Worm (Caenorhabditis elegans) whole organism, L1 larva: ENCODE results near the gene rgs-9.
A peak's percentile ranks its signal among the peaks of the same experiment; 100 is the strongest.

Experiments used
- C04F5.9 ChIP-seq: sonication (generic microtip); optimal IDR thresholded peaks from 2 replicates; lab custom pipeline; 2016; ENCODE audit warnings: missing genetic modification characterization, missing compliant biosample characterization
- C34B4.2 ChIP-seq: sonication (generic microtip); optimal IDR thresholded peaks from 2 replicates; lab custom pipeline; 2017; ENCODE audit warnings: mild to moderate bottlenecking, missing genetic modification characterization, missing compliant biosample characterization
- F16B12.6 ChIP-seq: fragments of 150-350 bp; optimal IDR thresholded peaks from 2 replicates; lab custom pipeline; 2014; ENCODE audit warnings: missing biosample characterization, missing genetic modification characterization
- Y116A8C.19 ChIP-seq: sonication (generic microtip); optimal IDR thresholded peaks from 2 replicates; lab custom pipeline; 2016; ENCODE audit warnings: missing compliant biosample characterization, missing genetic modification characterization, borderline replicate concordance
- aha-1 ChIP-seq: fragments of 150-350 bp; optimal IDR thresholded peaks from 2 replicates; lab custom pipeline; 2014; ENCODE audit warnings: missing biosample characterization, missing genetic modification characterization
- aly-2 ChIP-seq: fragments of 150-350 bp; optimal IDR thresholded peaks from 2 replicates; lab custom pipeline; 2014; ENCODE audit warnings: missing biosample characterization, missing genetic modification characterization
- ceh-63 ChIP-seq: fragments of 200-800 bp; sonication (Bioruptor generic); optimal IDR thresholded peaks from 2 replicates; lab custom pipeline; 2018; ENCODE audit warnings: mild to moderate bottlenecking, missing genetic modification characterization, missing compliant biosample characterization
- ceh-90 ChIP-seq: sonication (generic microtip); optimal IDR thresholded peaks from 2 replicates; lab custom pipeline; 2016; ENCODE audit warnings: missing genetic modification characterization, missing compliant biosample characterization
- ces-1 ChIP-seq: fragments of 150-350 bp; optimal IDR thresholded peaks from 2 replicates; lab custom pipeline; 2014; ENCODE audit warnings: missing biosample characterization, missing genetic modification reagents, missing genetic modification characterization
- efl-1 ChIP-seq, 4 experiments: fragments of 150-350 bp; optimal IDR thresholded peaks in 3 of 4; peaks in 1 of 4; 1 replicate in 1 of 4; 2 replicates in 3 of 4; lab custom pipeline; 2014; ENCODE audit warnings: missing biosample characterization in 2 of 4, missing genetic modification characterization in 2 of 4, missing genetic modification reagents in 2 of 4
- efl-3 ChIP-seq: fragments of 200-800 bp; sonication (Bioruptor generic); optimal IDR thresholded peaks from 2 replicates; lab custom pipeline; 2018; ENCODE audit warnings: mild to moderate bottlenecking, missing genetic modification characterization, missing compliant biosample characterization
- egl-13 ChIP-seq: sonication (generic microtip); optimal IDR thresholded peaks from 2 replicates; lab custom pipeline; 2016; ENCODE audit warnings: missing genotype, missing genetic modification reagents, missing genetic modification characterization, missing compliant biosample characterization
- egl-27 ChIP-seq, 2 experiments: fragments of 150-350 bp in 1 of 2; sonication (generic microtip); optimal IDR thresholded peaks; 3 replicates each; lab custom pipeline; 2017 to 2018; ENCODE audit warnings: missing biosample characterization in 2 of 2, missing genetic modification characterization in 2 of 2, missing genetic modification reagents in 2 of 2
- elt-2 ChIP-seq: sonication (generic microtip); optimal IDR thresholded peaks from 2 replicates; lab custom pipeline; 2016; ENCODE audit warnings: missing genetic modification characterization, mild to moderate bottlenecking, inconsistent platforms, missing compliant biosample characterization, missing genetic modification reagents
- elt-3 ChIP-seq, 6 experiments: fragments of 150-350 bp in 1 of 6; sonication (generic microtip); optimal IDR thresholded peaks; 2 replicates each; lab custom pipeline; 2017 to 2018; ENCODE audit warnings: missing biosample characterization in 6 of 6, missing genetic modification characterization in 6 of 6, inconsistent platforms in 1 of 6
- fkh-4 ChIP-seq: sonication (generic microtip); optimal IDR thresholded peaks from 2 replicates; lab custom pipeline; 2016; ENCODE audit warnings: missing compliant biosample characterization, missing genetic modification characterization, borderline replicate concordance
- fkh-8 ChIP-seq: sonication (generic microtip); optimal IDR thresholded peaks from 2 replicates; lab custom pipeline; 2016; ENCODE audit warnings: mild to moderate bottlenecking, missing genetic modification characterization, missing compliant biosample characterization
- fos-1 ChIP-seq: fragments of 150-350 bp; optimal IDR thresholded peaks from 2 replicates; lab custom pipeline; 2014; ENCODE audit warnings: missing biosample characterization, missing genetic modification characterization
- grh-1 ChIP-seq: fragments of 200-800 bp; sonication (Bioruptor generic); IDR thresholded peaks from 2 replicates; pipeline ENCODE4 v1.3.6; 2022; ENCODE audit warnings: missing genetic modification reagents, missing genetic modification characterization, missing compliant biosample characterization
- hlh-17 ChIP-seq: fragments of 200-800 bp; sonication (Bioruptor generic); optimal IDR thresholded peaks from 2 replicates; lab custom pipeline; 2018; ENCODE audit warnings: missing genetic modification characterization, mild to moderate bottlenecking, missing compliant biosample characterization, moderate library complexity, borderline replicate concordance
- hlh-4 ChIP-seq: sonication (generic microtip); optimal IDR thresholded peaks from 2 replicates; lab custom pipeline; 2016; ENCODE audit warnings: mild to moderate bottlenecking, missing genetic modification characterization, missing compliant biosample characterization
- hpl-2 ChIP-seq: fragments of 150-350 bp; optimal IDR thresholded peaks from 2 replicates; lab custom pipeline; 2014; ENCODE audit warnings: missing biosample characterization, missing genetic modification reagents, missing genetic modification characterization
- isw-1 ChIP-seq: fragments of 200-800 bp; sonication (Bioruptor generic); IDR thresholded peaks from 2 replicates; pipeline ENCODE4 v1.3.6; 2022; ENCODE audit warnings: missing genetic modification characterization, missing compliant biosample characterization
- jun-1 ChIP-seq: fragments of 150-350 bp; optimal IDR thresholded peaks from 2 replicates; lab custom pipeline; 2014; ENCODE audit warnings: missing biosample characterization, missing genetic modification reagents, missing genetic modification characterization
- lin-13 ChIP-seq: fragments of 150-350 bp; optimal IDR thresholded peaks from 2 replicates; lab custom pipeline; 2014; ENCODE audit warnings: missing biosample characterization, missing genetic modification reagents, missing genetic modification characterization
- lin-35 ChIP-seq, 2 experiments: fragments of 150-350 bp; optimal IDR thresholded peaks; 2 replicates each; lab custom pipeline; 2014; ENCODE audit warnings: missing biosample characterization in 2 of 2, missing genetic modification characterization in 2 of 2, missing genetic modification reagents in 2 of 2
- lin-39 ChIP-seq: fragments of 150-350 bp; optimal IDR thresholded peaks from 2 replicates; lab custom pipeline; 2014; ENCODE audit warnings: missing biosample characterization, missing genetic modification reagents, missing genetic modification characterization
- mep-1 ChIP-seq: fragments of 150-350 bp; optimal IDR thresholded peaks from 2 replicates; lab custom pipeline; 2014; ENCODE audit warnings: missing biosample characterization, missing genetic modification characterization
- nhr-11 ChIP-seq: fragments of 150-350 bp; optimal IDR thresholded peaks from 2 replicates; lab custom pipeline; 2014; ENCODE audit warnings: missing biosample characterization, missing genetic modification characterization
- nhr-19 ChIP-seq: fragments of 200-800 bp; sonication (Bioruptor generic); conservative IDR thresholded peaks from 2 replicates; pipeline ENCODE4 v1.3.6; 2022; ENCODE audit warnings: missing genetic modification characterization, missing compliant biosample characterization
- nhr-237 ChIP-seq: fragments of 150-350 bp; optimal IDR thresholded peaks from 2 replicates; lab custom pipeline; 2014; ENCODE audit warnings: missing biosample characterization, missing genetic modification characterization
- nhr-28 ChIP-seq: fragments of 150-350 bp; optimal IDR thresholded peaks from 2 replicates; lab custom pipeline; 2014; ENCODE audit warnings: missing biosample characterization, missing genetic modification characterization
- nhr-71 ChIP-seq: sonication (generic microtip); optimal IDR thresholded peaks from 2 replicates; lab custom pipeline; 2016; ENCODE audit warnings: mild to moderate bottlenecking, missing genetic modification characterization, moderate library complexity, missing compliant biosample characterization
- nhr-85 ChIP-seq: sonication (generic microtip); peaks from one replicate; lab custom pipeline; 2016; ENCODE audit warnings: missing genetic modification characterization, inconsistent platforms, missing compliant biosample characterization
- nhr-90 ChIP-seq: sonication (generic microtip); optimal IDR thresholded peaks from 2 replicates; lab custom pipeline; 2016; ENCODE audit warnings: mild to moderate bottlenecking, missing genetic modification characterization, missing compliant biosample characterization; ENCODE audit not compliant: poor library complexity
- pax-3 ChIP-seq: fragments of 200-800 bp; sonication (Bioruptor generic); optimal IDR thresholded peaks from 2 replicates; lab custom pipeline; 2018; ENCODE audit warnings: mild to moderate bottlenecking, missing genetic modification characterization, moderate library complexity, missing compliant biosample characterization
- rnt-1 ChIP-seq: sonication (generic microtip); optimal IDR thresholded peaks from 2 replicates; lab custom pipeline; 2016; ENCODE audit warnings: mild to moderate bottlenecking, missing genetic modification characterization, moderate library complexity, missing compliant biosample characterization
- sox-4 ChIP-seq: sonication (generic microtip); optimal IDR thresholded peaks from 2 replicates; lab custom pipeline; 2016; ENCODE audit warnings: missing genetic modification characterization, missing compliant biosample characterization
- sup-37 ChIP-seq: fragments of 200-800 bp; sonication (Bioruptor generic); optimal IDR thresholded peaks from 2 replicates; lab custom pipeline; 2018; ENCODE audit warnings: mild to moderate bottlenecking, missing genetic modification characterization, missing compliant biosample characterization
- unc-130 ChIP-seq: fragments of 150-350 bp; optimal IDR thresholded peaks from 2 replicates; lab custom pipeline; 2017; ENCODE audit warnings: missing biosample characterization, missing genetic modification characterization, inconsistent platforms
- unc-62 ChIP-seq: fragments of 150-350 bp; optimal IDR thresholded peaks from 2 replicates; lab custom pipeline; 2014; ENCODE audit warnings: missing biosample characterization, missing genetic modification reagents, missing genetic modification characterization
- unc-86 ChIP-seq: sonication (generic microtip); optimal IDR thresholded peaks from 2 replicates; lab custom pipeline; 2016; ENCODE audit warnings: missing genetic modification characterization, missing compliant biosample characterization
- vab-15 ChIP-seq: sonication (generic microtip); optimal IDR thresholded peaks from 2 replicates; lab custom pipeline; 2017; ENCODE audit warnings: missing genotype, mild to moderate bottlenecking, missing genetic modification characterization, missing compliant biosample characterization
- xbp-1 ChIP-seq: sonication (generic microtip); optimal IDR thresholded peaks from 2 replicates; lab custom pipeline; 2016; ENCODE audit warnings: missing genetic modification characterization, missing compliant biosample characterization
- zip-4 ChIP-seq: fragments of 200-800 bp; sonication (Bioruptor generic); optimal IDR thresholded peaks from 2 replicates; lab custom pipeline; 2018; ENCODE audit warnings: mild to moderate bottlenecking, missing genetic modification characterization, moderate library complexity, missing compliant biosample characterization

Gene rgs-9

DNA sequence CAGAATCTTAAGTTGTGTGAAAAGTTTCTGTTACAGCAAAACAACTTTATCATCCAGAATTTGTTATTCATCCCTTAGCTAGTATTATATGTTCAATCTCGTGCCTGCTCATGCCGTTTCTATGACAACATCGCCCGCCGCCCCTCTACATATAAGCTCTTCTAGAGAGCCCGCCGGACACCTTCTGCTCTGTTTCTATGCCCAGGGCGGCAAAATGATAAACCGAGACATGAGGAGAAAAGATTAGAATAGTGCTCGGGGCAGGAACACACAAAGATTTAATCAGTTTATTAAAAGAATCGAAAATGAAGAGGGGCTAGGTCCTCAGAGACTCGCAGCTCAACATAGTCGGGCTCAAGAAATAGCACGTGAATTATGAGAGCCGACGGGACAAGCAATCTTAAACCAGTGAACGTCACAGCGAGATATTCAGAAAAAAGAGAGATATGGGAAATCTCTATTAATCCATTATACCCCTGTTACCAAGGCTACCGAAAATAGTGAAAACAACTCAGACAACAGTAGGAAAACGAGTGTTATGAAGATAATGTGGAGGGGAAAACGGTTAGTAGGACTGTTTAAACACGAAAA lies 26.5 kb upstream of the rgs-9 start (continued):
- TF ChIP-seq unc-62 (no peak), zip-4 (GFP tag; lab: Kevin White, UChicago) (peak; percentile 47), lin-35 (GFP tag; optimal IDR thresholded peaks at IDR 0.05; lab: Kevin White, UChicago) (peak in 1 of 2 experiments; percentile 37), fkh-4 (peak; percentile 54), hpl-2 (no peak), aha-1 (no peak), pax-3 (peak; percentile 53), nhr-28 (no peak), egl-13 (peak; percentile 76), isw-1 (GFP tag; lab: Robert Waterston, UW) (0 out of 2 replicates have a peak, but pooled peaks have one; percentile 35), efl-1 (optimal IDR thresholded peaks at IDR 0.05; lab: Kevin White, UChicago) (peak; percentile 46 to 50), efl-1 (GFP tag; optimal IDR thresholded peaks at IDR 0.05 in 1 of 2; lab: Kevin White, UChicago) (no peak), elt-3 (tag; optimal IDR thresholded peaks at IDR 0.05; lab: Kevin White, UChicago) (no peak), ces-1 (GFP tag; lab: Kevin White, UChicago) (no peak), egl-27 (tag; optimal IDR thresholded peaks at IDR 0.05; lab: Kevin White, UChicago) (no peak), elt-2 (tag; lab: Kevin White, UChicago) (peak; percentile 55), lin-13 (GFP tag; lab: Kevin White, UChicago) (no peak), grh-1 (no peak), lin-39 (tag; lab: Kevin White, UChicago) (no peak), nhr-90 (tag; lab: Kevin White, UChicago) (peak; percentile 51), sup-37 (GFP tag; lab: Kevin White, UChicago) (no peak), efl-3 (GFP tag; lab: Kevin White, UChicago) (no peak), hlh-17 (GFP tag; lab: Kevin White, UChicago) (no peak), hlh-4 (tag; lab: Kevin White, UChicago) (no peak), C04F5.9 (tag; lab: Kevin White, UChicago) (no peak), C34B4.2 (tag; lab: Kevin White, UChicago) (no peak), fkh-8 (tag; lab: Kevin White, UChicago) (peak; percentile 93), rnt-1 (tag; lab: Kevin White, UChicago) (peak; percentile 65), vab-15 (tag; lab: Kevin White, UChicago) (no peak), nhr-237 (tag; lab: Kevin White, UChicago) (no peak), ceh-63 (no peak), unc-86 (tag; lab: Kevin White, UChicago) (peak; percentile 29), nhr-19 (GFP tag; lab: Robert Waterston, UW) (peak; percentile 71), jun-1 (tag; lab: Kevin White, UChicago) (peak; percentile 80), ceh-90 (no peak), nhr-85 (tag; lab: Kevin White, UChicago) (no peak), Y116A8C.19 (tag; lab: Kevin White, UChicago) (no peak)
- TF ChIP-seq, all 84 proteins: peak for 40

DNA sequence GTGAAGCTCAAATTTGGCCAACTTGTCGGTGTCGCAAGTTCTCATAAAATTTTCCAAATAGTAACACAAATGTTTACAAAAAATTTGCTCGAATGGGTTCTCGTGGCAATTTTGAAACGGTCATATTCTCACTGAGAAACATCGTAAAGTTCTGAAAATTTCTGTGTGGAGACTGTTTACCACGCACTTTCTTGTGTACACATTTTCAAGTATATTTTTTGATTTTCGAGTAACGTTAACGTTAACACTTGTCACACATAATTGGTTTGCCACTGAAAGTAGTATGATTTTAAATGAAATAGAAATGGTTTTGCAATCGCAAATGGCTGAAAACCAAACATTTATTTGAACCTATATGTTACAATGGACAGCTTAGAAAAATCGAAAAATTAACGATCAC lies 24.2 kb upstream of the rgs-9 start:
- no peak for TF ChIP-seq xbp-1
- TF ChIP-seq fos-1 (tag; lab: Kevin White, UChicago): no peak
- TF ChIP-seq mep-1: no peak
- TF ChIP-seq elt-3 (tag; optimal IDR thresholded peaks at IDR 0.05; lab: Kevin White, UChicago): no peak
- no peak for TF ChIP-seq unc-130 (tag; lab: Kevin White, UChicago)
- TF ChIP-seq F16B12.6 (tag; lab: Kevin White, UChicago): no peak
- no peak for TF ChIP-seq nhr-90 (tag; lab: Kevin White, UChicago)
- no peak for TF ChIP-seq sox-4 (tag; lab: Kevin White, UChicago)
- TF ChIP-seq efl-3 (GFP tag; lab: Kevin White, UChicago): no peak
- TF ChIP-seq nhr-11: no peak
- TF ChIP-seq nhr-71: no peak
- TF ChIP-seq aly-2: no peak
- no peak for TF ChIP-seq lin-39 (tag; lab: Kevin White, UChicago)
- no peak for TF ChIP-seq nhr-28
- TF ChIP-seq, all 84 proteins: peak for 0
